Worm (Caenorhabditis elegans) whole organism, L4 larva: ENCODE measurements around the gene H41C03.3.

Experiments
- ZK546.5 ChIP-seq, 2 experiments: sonication (generic microtip); optimal IDR thresholded peaks; 2 replicates each; lab custom pipeline; 2017; ENCODE audit warnings: missing biosample characterization in 2 of 2, missing genetic modification characterization in 2 of 2
- aha-1 ChIP-seq: fragments of 150-350 bp; peaks from one replicate; lab custom pipeline; 2014; ENCODE audit warnings: missing biosample characterization, missing genetic modification characterization
- ama-1 ChIP-seq: fragments of 150-350 bp; optimal IDR thresholded peaks from 2 replicates; lab custom pipeline; 2014; ENCODE audit warnings: inconsistent platforms, mixed read lengths
- ctbp-1 ChIP-seq: fragments of 200-800 bp; sonication (Bioruptor generic); IDR thresholded peaks from 2 replicates; pipeline ENCODE4 v1.3.6; 2022; ENCODE audit warnings: missing genetic modification reagents, missing genetic modification characterization, missing compliant biosample characterization
- daf-19 ChIP-seq: fragments of 200-800 bp; sonication (Bioruptor generic); conservative IDR thresholded peaks from 2 replicates; pipeline ENCODE4 v1.3.6; 2022; ENCODE audit warnings: missing genetic modification characterization, missing compliant biosample characterization
- fos-1 ChIP-seq: fragments of 150-350 bp; optimal IDR thresholded peaks from 2 replicates; lab custom pipeline; 2014; ENCODE audit warnings: missing biosample characterization, missing genetic modification characterization
- hmg-1.1 ChIP-seq: fragments of 200-800 bp; sonication (Bioruptor generic); IDR thresholded peaks from 2 replicates; pipeline ENCODE4 v1.3.6; 2022; ENCODE audit warnings: missing genetic modification reagents, missing genetic modification characterization, missing compliant biosample characterization
- madf-9 ChIP-seq: fragments of 200-800 bp; sonication (Bioruptor generic); conservative IDR thresholded peaks from 2 replicates; pipeline ENCODE4 v1.3.6; 2022; ENCODE audit warnings: missing genetic modification reagents, missing genetic modification characterization, missing compliant biosample characterization
- nhr-11 ChIP-seq: fragments of 150-350 bp; optimal IDR thresholded peaks from 2 replicates; lab custom pipeline; 2014; ENCODE audit warnings: missing biosample characterization, missing genetic modification characterization
- pha-4 ChIP-seq, 2 experiments: fragments of 150-350 bp in 1 of 2; fragments of 200-800 bp in 1 of 2; sonication (Bioruptor generic) in 1 of 2; IDR thresholded peaks in 1 of 2; optimal IDR thresholded peaks in 1 of 2; 2 replicates each; pipeline versions ENCODE4 v1.3.6 to Lab custom; 2014 to 2022; ENCODE audit warnings: missing genetic modification characterization in 2 of 2, missing genetic modification reagents in 2 of 2, missing biosample characterization in 1 of 2, missing compliant biosample characterization in 1 of 2
- snpc-4 ChIP-seq: fragments of 150-350 bp; optimal IDR thresholded peaks from 2 replicates; lab custom pipeline; 2014; ENCODE audit warnings: missing biosample characterization, missing genetic modification characterization
- unc-130 ChIP-seq: sonication (generic microtip); optimal IDR thresholded peaks from 2 replicates; lab custom pipeline; 2016; ENCODE audit warnings: missing genetic modification reagents, missing genetic modification characterization, missing compliant biosample characterization
- unc-62 ChIP-seq, 3 experiments: fragments of 150-350 bp in 1 of 3; sonication (generic microtip); optimal IDR thresholded peaks in 2 of 3; peaks in 1 of 3; 1 replicate in 1 of 3; 2 replicates in 2 of 3; lab custom pipeline; 2014 to 2017; ENCODE audit warnings: missing biosample characterization in 3 of 3, missing genetic modification characterization in 3 of 3, missing genetic modification reagents in 3 of 3, missing genotype in 1 of 3

DNA sequence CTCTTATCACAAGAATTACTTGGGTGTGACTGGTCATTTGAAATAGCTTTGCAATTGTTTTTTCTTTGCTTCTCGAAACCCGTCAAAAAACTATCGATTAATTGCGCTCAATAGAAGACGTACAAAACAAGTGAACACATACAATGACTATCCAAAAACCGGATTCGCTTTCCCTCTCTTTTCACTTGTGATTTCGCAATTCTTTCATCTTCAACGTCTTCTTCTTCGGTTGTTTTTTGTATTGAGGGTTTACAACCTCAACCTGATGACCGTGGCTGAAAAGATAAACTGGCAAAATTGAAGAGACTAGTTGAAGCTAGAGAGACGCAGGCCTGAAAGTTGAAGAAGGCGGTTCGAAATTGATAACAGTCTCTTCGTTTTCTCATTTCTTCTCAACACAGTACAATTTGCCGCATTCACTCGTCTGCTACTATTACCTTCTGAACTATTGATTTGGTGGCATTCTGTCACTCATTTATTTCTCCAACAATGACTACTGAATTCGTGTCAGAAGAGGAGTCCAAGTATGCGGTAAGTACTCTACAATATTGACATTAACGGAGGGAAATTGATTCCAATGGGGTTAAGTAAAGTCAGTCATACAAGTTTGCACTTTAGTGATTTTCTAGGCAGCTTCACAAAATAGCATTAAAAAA, 40.5 kb downstream of the H41C03.3 start:
- TF ChIP-seq ctbp-1 (GFP tag; lab: Robert Waterston, UW), result no peak
- TF ChIP-seq ZK546.5 (tag; optimal IDR thresholded peaks at IDR 0.05; lab: Kevin White, UChicago), result no peak
- no peak for TF ChIP-seq snpc-4
- no peak for TF ChIP-seq unc-130
- no peak for TF ChIP-seq madf-9 (GFP tag; lab: Robert Waterston, UW)
- peak; percentile 57 for TF ChIP-seq ama-1 (lab: Kevin White, UChicago)
- TF ChIP-seq unc-62 (GFP tag; optimal IDR thresholded peaks at IDR 0.05 in 1 of 2; lab: Kevin White, UChicago), result no peak
- TF ChIP-seq unc-62 (tag; optimal IDR thresholded peaks at IDR 0.05; lab: Kevin White, UChicago), result no peak
- TF ChIP-seq fos-1 (tag; lab: Kevin White, UChicago), result no peak
- no peak for TF ChIP-seq hmg-1.1 (GFP tag; lab: Robert Waterston, UW)
- no peak for TF ChIP-seq daf-19 (GFP tag; lab: Robert Waterston, UW)
- no peak for TF ChIP-seq nhr-11 (tag; lab: Kevin White, UChicago)
- TF ChIP-seq pha-4 (GFP tag; IDR thresholded peaks at IDR 0.05; lab: Robert Waterston, UW), result no peak
- TF ChIP-seq pha-4 (tag; optimal IDR thresholded peaks at IDR 0.05; lab: Kevin White, UChicago), result no peak
- TF ChIP-seq aha-1 (tag; lab: Kevin White, UChicago), result peak; percentile 70
